Fruit fly (Drosophila melanogaster): ENCODE data around the gene CG14712.

Gene CG14712

DNA sequence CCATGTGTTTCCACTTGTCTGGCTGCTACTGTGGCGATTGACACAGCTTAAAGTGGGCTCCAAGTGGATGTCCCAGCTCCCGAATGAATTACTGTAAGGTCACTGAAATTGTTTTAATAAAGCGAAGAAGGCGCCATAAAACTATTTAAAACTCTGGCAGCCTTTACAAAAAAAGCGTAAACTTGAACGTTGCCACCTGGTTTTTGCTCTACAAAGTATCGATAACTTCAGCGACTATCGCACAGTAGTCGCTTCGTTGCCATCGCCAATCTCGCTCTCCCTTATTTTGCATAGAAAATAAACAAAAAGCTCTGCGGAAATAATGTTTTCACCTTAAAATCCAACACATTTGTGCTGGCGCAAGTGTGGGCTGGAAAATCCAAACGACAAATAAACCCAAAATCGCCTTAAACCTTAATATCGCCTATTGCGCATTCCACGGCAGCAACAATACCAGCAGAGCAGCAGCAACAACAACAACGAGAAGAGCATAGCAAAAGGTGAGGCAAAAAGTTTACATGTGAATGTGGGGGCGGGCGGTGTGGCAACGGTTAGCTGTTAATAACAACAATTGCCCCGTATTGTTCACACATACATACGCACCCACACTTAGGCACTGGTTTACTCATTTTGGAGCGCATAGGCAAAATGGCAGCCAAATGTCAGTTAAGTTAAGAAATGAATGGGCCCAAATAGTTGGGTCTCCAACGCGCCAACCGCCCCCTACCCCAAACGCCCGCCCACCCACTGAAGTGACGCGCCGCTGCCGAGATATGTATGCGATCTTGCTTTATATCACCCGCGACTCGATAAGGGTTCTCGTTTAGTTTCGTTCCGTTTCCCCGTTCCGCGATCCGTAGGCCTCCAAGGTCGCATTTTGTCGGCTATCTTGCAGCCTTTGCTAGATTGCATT is 47.0 kb upstream of the CG14712 start, which contains the start of gene wkd (continued):
- peak; percentile 78 for TF ChIP-seq cg (GFP tag; optimal IDR thresholded peaks at IDR 0.05)
- TF ChIP-seq Aef1 (GFP tag; IDR thresholded peaks at IDR 0.05), result peak; percentile 67; the same call in 2 of the 3 replicates
- peak; percentile 53 for TF ChIP-seq CG2116 (GFP tag; optimal IDR thresholded peaks at IDR 0.05)
- TF ChIP-seq E2f2 (GFP tag; IDR thresholded peaks at IDR 0.05), result peak; percentile 93
- TF ChIP-seq ttk (GFP tag; IDR thresholded peaks at IDR 0.05), result no peak
- peak; percentile 25 for TF ChIP-seq gfzf (GFP tag; optimal IDR thresholded peaks at IDR 0.05)
- TF ChIP-seq lilli (GFP tag; optimal IDR thresholded peaks at IDR 0.05), result no peak
- TF ChIP-seq usp (GFP tag; optimal IDR thresholded peaks at IDR 0.05), result no peak
- peak; percentile 45 for TF ChIP-seq jumu (GFP tag; optimal IDR thresholded peaks at IDR 0.05)
- peak; percentile 79 for TF ChIP-seq Lhr (GFP tag; optimal IDR thresholded peaks at IDR 0.05)
- no peak for TF ChIP-seq CG15479 (GFP tag; optimal IDR thresholded peaks at IDR 0.05)
- peak; percentile 37 for TF ChIP-seq nmo (GFP tag; optimal IDR thresholded peaks at IDR 0.05)
- TF ChIP-seq ato (GFP tag; IDR thresholded peaks at IDR 0.05; ENCODE audit: partially characterized antibody), result peak; percentile 77; the same call in 1 of the 2 replicates
- TF ChIP-seq gcm2 (GFP tag; optimal IDR thresholded peaks at IDR 0.05), result no peak
- TF ChIP-seq scrt (GFP tag; optimal IDR thresholded peaks at IDR 0.05), result no peak
- TF ChIP-seq CG34224 (GFP tag; IDR thresholded peaks at IDR 0.05; ENCODE audit: partially characterized antibody), result peak; percentile 84
- no peak for TF ChIP-seq Fer2 (tag; optimal IDR thresholded peaks at IDR 0.05)
- TF ChIP-seq NC2β (GFP tag; optimal IDR thresholded peaks at IDR 0.05), result peak; percentile 58
- no peak for TF ChIP-seq gsb (GFP tag; IDR thresholded peaks at IDR 0.05)
- TF ChIP-seq Nf-YB (GFP tag; optimal IDR thresholded peaks at IDR 0.05), result no peak
- TF ChIP-seq CG2889 (GFP tag; IDR thresholded peaks at IDR 0.05), result no peak
- no peak for TF ChIP-seq CG16779 (GFP tag; IDR thresholded peaks at IDR 0.05)
- TF ChIP-seq CG12744 (GFP tag; optimal IDR thresholded peaks at IDR 0.05), result no peak
- no peak for TF ChIP-seq Hand (GFP tag; optimal IDR thresholded peaks at IDR 0.05)
- TF ChIP-seq hb (GFP tag; IDR thresholded peaks at IDR 0.05; ENCODE audit: partially characterized antibody), result peak; percentile 79
- TF ChIP-seq CG15514 (GFP tag; optimal IDR thresholded peaks at IDR 0.05), result peak; percentile 32
- no peak for TF ChIP-seq Sox102F (GFP tag; optimal IDR thresholded peaks at IDR 0.05)
- TF ChIP-seq CG12155 (GFP tag; optimal IDR thresholded peaks at IDR 0.05), result peak; percentile 58
- TF ChIP-seq CG4328 (GFP tag; optimal IDR thresholded peaks at IDR 0.05), result no peak
- TF ChIP-seq Oaz (GFP tag; IDR thresholded peaks at IDR 0.05), result no peak
- peak; percentile 73 for TF ChIP-seq CG12659 (GFP tag; optimal IDR thresholded peaks at IDR 0.05)
- TF ChIP-seq insv (GFP tag; optimal IDR thresholded peaks at IDR 0.05), result no peak
- peak; percentile 90 for TF ChIP-seq Ets65A (GFP tag)
- TF ChIP-seq CG30020 (tag; optimal IDR thresholded peaks at IDR 0.05), result no peak
- TF ChIP-seq Dad (GFP tag; optimal IDR thresholded peaks at IDR 0.05), result peak; percentile 12
- TF ChIP-seq org-1 (GFP tag; optimal IDR thresholded peaks at IDR 0.05), result no peak
- no peak for TF ChIP-seq CG7271 (tag; optimal IDR thresholded peaks at IDR 0.05)
- peak; percentile 63 for TF ChIP-seq CG10543 (GFP tag; optimal IDR thresholded peaks at IDR 0.05)
- no peak for TF ChIP-seq Eip74EF (GFP tag; optimal IDR thresholded peaks at IDR 0.05)
- TF ChIP-seq ab (GFP tag; optimal IDR thresholded peaks at IDR 0.05), result no peak
- no peak for TF ChIP-seq CG4854 (GFP tag; optimal IDR thresholded peaks at IDR 0.05)
- no peak for TF ChIP-seq pan (optimal IDR thresholded peaks at IDR 0.05)
- TF ChIP-seq pan (GFP tag; optimal IDR thresholded peaks at IDR 0.05 in 1 of 2, IDR thresholded peaks at IDR 0.05 in 1 of 2), result no peak
- peak; percentile 60 for TF ChIP-seq CG34376 (GFP tag; optimal IDR thresholded peaks at IDR 0.05)
- peak; percentile 92 for TF ChIP-seq CG4360 (GFP tag; IDR thresholded peaks at IDR 0.05)
- peak in 1 of 2 experiments; percentile 23 for TF ChIP-seq Hr78 (GFP tag; optimal IDR thresholded peaks at IDR 0.05)
- peak; percentile 55 for TF ChIP-seq sug (tag; optimal IDR thresholded peaks at IDR 0.05)
- no peak for TF ChIP-seq pum (GFP tag; optimal IDR thresholded peaks at IDR 0.05)

Data from whole organism, embryonic.